Fruit fly (Drosophila melanogaster): ENCODE measurements around the gene CG14050.

The CG14050 gene

dm6 chrX:2301069-2301508, 24.9 kb downstream of the CG14050 start (continued):
- TF ChIP-seq E2f1 (GFP tag; IDR thresholded peaks at IDR 0.05) (peak; percentile 32; the same call in 1 of the 2 replicates), nmo (GFP tag; optimal IDR thresholded peaks at IDR 0.05) (peak; percentile 17), CG15011 (GFP tag; optimal IDR thresholded peaks at IDR 0.05) (peak; percentile 31), CG17802 (tag; optimal IDR thresholded peaks at IDR 0.05) (no peak), nom (GFP tag; optimal IDR thresholded peaks at IDR 0.05) (peak; percentile 40), lmd (GFP tag; IDR thresholded peaks at IDR 0.05) (peak; percentile 64; the same call in 1 of the 2 replicates), row (GFP tag; IDR thresholded peaks at IDR 0.05) (peak; percentile 59), Ravus (GFP tag; IDR thresholded peaks at IDR 0.05) (no peak), Antp (GFP tag; optimal IDR thresholded peaks at IDR 0.05) (peak; percentile 4), bcd (GFP tag; optimal IDR thresholded peaks at IDR 0.05) (peak; percentile 55), CG5953 (GFP tag; IDR thresholded peaks at IDR 0.05) (no peak; the same call in 1 of the 2 replicates), CG18599 (GFP tag; optimal IDR thresholded peaks at IDR 0.05) (peak; percentile 77), ham (GFP tag; IDR thresholded peaks at IDR 0.05) (peak; percentile 37; the same call in 1 of the 2 replicates), usp (GFP tag; optimal IDR thresholded peaks at IDR 0.05) (no peak), CG34422 (GFP tag; IDR thresholded peaks at IDR 0.05) (no peak), CG15479 (GFP tag; optimal IDR thresholded peaks at IDR 0.05) (no peak), Max (GFP tag; optimal IDR thresholded peaks at IDR 0.05) (no peak), sim (GFP tag; IDR thresholded peaks at IDR 0.05) (0 out of 2 replicates have a peak, but pooled peaks have one; percentile 15), Abd-B (GFP tag; optimal IDR thresholded peaks at IDR 0.05) (peak; percentile 8), CG8944 (GFP tag; optimal IDR thresholded peaks at IDR 0.05) (no peak), Eip74EF (GFP tag; optimal IDR thresholded peaks at IDR 0.05) (no peak), CG6254 (GFP tag; optimal IDR thresholded peaks at IDR 0.05) (peak; percentile 8), CG18476 (GFP tag; optimal IDR thresholded peaks at IDR 0.05) (no peak), CG3995 (GFP tag; optimal IDR thresholded peaks at IDR 0.05) (peak; percentile 37), Myb (GFP tag; optimal IDR thresholded peaks at IDR 0.05) (no peak), YL-1 (GFP tag; optimal IDR thresholded peaks at IDR 0.05) (no peak), CG7839 (tag; optimal IDR thresholded peaks at IDR 0.05) (peak; percentile 48), pan (optimal IDR thresholded peaks at IDR 0.05) (no peak), pan (GFP tag; optimal IDR thresholded peaks at IDR 0.05 in 1 of 2, IDR thresholded peaks at IDR 0.05 in 1 of 2) (peak in 1 of 2 experiments; percentile 57), phol (tag; optimal IDR thresholded peaks at IDR 0.05) (peak; percentile 6), insv (GFP tag; optimal IDR thresholded peaks at IDR 0.05) (no peak), Fer1 (GFP tag; optimal IDR thresholded peaks at IDR 0.05) (peak; percentile 71), CG16779 (GFP tag; IDR thresholded peaks at IDR 0.05) (no peak), CG4282 (GFP tag; optimal IDR thresholded peaks at IDR 0.05) (no peak), ttk (GFP tag; IDR thresholded peaks at IDR 0.05) (0 out of 2 replicates have a peak, but pooled peaks have one; percentile 7), Sry-δ (GFP tag; optimal IDR thresholded peaks at IDR 0.05) (no peak), CG18011 (GFP tag; optimal IDR thresholded peaks at IDR 0.05) (peak; percentile 34), CG7357 (GFP tag; IDR thresholded peaks at IDR 0.05) (peak; percentile 51; the same call in 2 of the 3 replicates), yki (optimal IDR thresholded peaks at IDR 0.05) (peak; percentile 94), CG7786 (GFP tag; optimal IDR thresholded peaks at IDR 0.05) (peak; percentile 6), dysf (GFP tag; IDR thresholded peaks at IDR 0.05) (peak; percentile 66; the same call in 2 of the 3 replicates), HmgD (GFP tag; optimal IDR thresholded peaks at IDR 0.05) (no peak), CG11695 (GFP tag; IDR thresholded peaks at IDR 0.05) (peak; percentile 29; the same call in 1 of the 3 replicates), ato (GFP tag; IDR thresholded peaks at IDR 0.05; ENCODE audit: partially characterized antibody) (no peak), CG4730 (GFP tag; IDR thresholded peaks at IDR 0.05) (peak; percentile 47), HLHmδ (GFP tag; optimal IDR thresholded peaks at IDR 0.05) (peak; percentile 78), mld (GFP tag; IDR thresholded peaks at IDR 0.05; ENCODE audit: partially characterized antibody) (no peak), CG17568 (GFP tag; optimal IDR thresholded peaks at IDR 0.05) (no peak), H15 (GFP tag; IDR thresholded peaks at IDR 0.05) (0 out of 3 replicates have a peak, but pooled peaks have one; percentile 13), zen2 (GFP tag; IDR thresholded peaks at IDR 0.05; ENCODE audit: partially characterized antibody) (no peak)
